Worm (Caenorhabditis elegans) whole organism, L4 larva: ENCODE data around the gene clc-19.

Experiments used
- F10B5.3 ChIP-seq: sonication (generic microtip); optimal IDR thresholded peaks from 2 replicates; lab custom pipeline; 2016; ENCODE audit warnings: mild to moderate bottlenecking, missing genetic modification characterization, missing compliant biosample characterization
- F26F4.8 ChIP-seq: fragments of 200-800 bp; sonication (Bioruptor generic); conservative IDR thresholded peaks from 2 replicates; pipeline ENCODE4 v1.3.6; 2022; ENCODE audit warnings: missing genetic modification characterization, missing compliant biosample characterization
- F49E8.2 ChIP-seq: sonication (generic microtip); optimal IDR thresholded peaks from 2 replicates; lab custom pipeline; 2016; ENCODE audit warnings: missing compliant biosample characterization, mild to moderate bottlenecking, missing genetic modification characterization, borderline replicate concordance
- R02D3.7 ChIP-seq: fragments of 150-350 bp; sonication (generic microtip); optimal IDR thresholded peaks from 3 replicates; lab custom pipeline; 2014; ENCODE audit warnings: missing biosample characterization, missing genetic modification characterization
- T20F7.1 ChIP-seq: fragments of 200-800 bp; sonication (Bioruptor generic); optimal IDR thresholded peaks from 2 replicates; lab custom pipeline; 2018; ENCODE audit warnings: mild to moderate bottlenecking, missing genetic modification characterization, missing compliant biosample characterization
- Y75B8A.6 ChIP-seq: fragments of 200-800 bp; sonication (Bioruptor generic); IDR thresholded peaks from 2 replicates; pipeline ENCODE4 v1.3.6; 2022; ENCODE audit warnings: missing genetic modification reagents, missing genetic modification characterization, missing compliant biosample characterization
- ceh-44 ChIP-seq: fragments of 200-800 bp; sonication (Bioruptor generic); IDR thresholded peaks from 2 replicates; pipeline ENCODE4 v1.3.6; 2022; ENCODE audit warnings: missing genetic modification reagents, missing genetic modification characterization, missing compliant biosample characterization
- ctbp-1 ChIP-seq: fragments of 200-800 bp; sonication (Bioruptor generic); IDR thresholded peaks from 2 replicates; pipeline ENCODE4 v1.3.6; 2022; ENCODE audit warnings: missing genetic modification reagents, missing genetic modification characterization, missing compliant biosample characterization
- daf-12 ChIP-seq: fragments of 150-350 bp; optimal IDR thresholded peaks from 2 replicates; lab custom pipeline; 2014; ENCODE audit warnings: missing biosample characterization, missing genetic modification reagents, missing genetic modification characterization
- daf-16 ChIP-seq, 3 experiments: sonication (generic microtip); optimal IDR thresholded peaks; 2 replicates each; lab custom pipeline; 2016 to 2017; ENCODE audit warnings: missing genetic modification characterization in 3 of 3, missing genetic modification reagents in 3 of 3, mild to moderate bottlenecking in 2 of 3, missing compliant biosample characterization in 2 of 3, missing biosample characterization in 1 of 3, moderate library complexity in 1 of 3
- daf-8 ChIP-seq: fragments of 200-800 bp; sonication (Bioruptor generic); IDR thresholded peaks from 2 replicates; pipeline ENCODE4 v1.3.6; 2022; ENCODE audit warnings: missing genetic modification characterization, missing compliant biosample characterization
- dpl-1 ChIP-seq: fragments of 150-350 bp; optimal IDR thresholded peaks from 2 replicates; lab custom pipeline; 2014; ENCODE audit warnings: missing biosample characterization, missing genetic modification reagents, missing genetic modification characterization
- hlh-11 ChIP-seq: fragments of 200-800 bp; sonication (Bioruptor generic); optimal IDR thresholded peaks from 2 replicates; lab custom pipeline; 2018; ENCODE audit warnings: mild to moderate bottlenecking, missing genetic modification characterization, missing compliant biosample characterization
- lin-13 ChIP-seq: fragments of 150-350 bp; optimal IDR thresholded peaks from 2 replicates; lab custom pipeline; 2014; ENCODE audit warnings: missing biosample characterization, missing genetic modification reagents, missing genetic modification characterization
- lin-29 ChIP-seq: fragments of 200-800 bp; sonication (Bioruptor generic); IDR thresholded peaks from 2 replicates; pipeline ENCODE4 v1.3.6; 2022; ENCODE audit warnings: missing genetic modification reagents, missing genetic modification characterization, missing compliant biosample characterization
- lsy-2 ChIP-seq, 2 experiments: fragments of 150-350 bp in 1 of 2; sonication (generic microtip) in 1 of 2; optimal IDR thresholded peaks; 2 replicates each; lab custom pipeline; 2014 to 2017; ENCODE audit warnings: missing biosample characterization in 2 of 2, missing genetic modification characterization in 2 of 2
- madf-9 ChIP-seq: fragments of 200-800 bp; sonication (Bioruptor generic); conservative IDR thresholded peaks from 2 replicates; pipeline ENCODE4 v1.3.6; 2022; ENCODE audit warnings: missing genetic modification reagents, missing genetic modification characterization, missing compliant biosample characterization
- mdl-1 ChIP-seq, 2 experiments: fragments of 150-350 bp in 1 of 2; sonication (generic microtip) in 1 of 2; optimal IDR thresholded peaks; 2 replicates each; lab custom pipeline; 2014 to 2017; ENCODE audit warnings: missing biosample characterization in 2 of 2, missing genetic modification characterization in 2 of 2
- mdt-29 ChIP-seq: fragments of 200-800 bp; sonication (Bioruptor generic); IDR thresholded peaks from 2 replicates; pipeline ENCODE4 v1.3.6; 2022; ENCODE audit warnings: missing genetic modification reagents, missing genetic modification characterization, missing compliant biosample characterization
- nhr-10 ChIP-seq: fragments of 150-350 bp; optimal IDR thresholded peaks from 2 replicates; lab custom pipeline; 2014; ENCODE audit warnings: missing biosample characterization, missing genetic modification characterization
- nhr-102 ChIP-seq: sonication (generic microtip); optimal IDR thresholded peaks from 2 replicates; lab custom pipeline; 2016; ENCODE audit warnings: mild to moderate bottlenecking, missing genetic modification characterization, moderate library complexity, missing compliant biosample characterization
- nhr-111 ChIP-seq: fragments of 200-800 bp; sonication (Bioruptor generic); optimal IDR thresholded peaks from 2 replicates; lab custom pipeline; 2018; ENCODE audit warnings: mild to moderate bottlenecking, missing genetic modification characterization, missing compliant biosample characterization
- nhr-237 ChIP-seq: sonication (generic microtip); optimal IDR thresholded peaks from 2 replicates; lab custom pipeline; 2017; ENCODE audit warnings: missing biosample characterization, missing genetic modification characterization
- nhr-25 ChIP-seq: sonication (generic microtip); optimal IDR thresholded peaks from 2 replicates; lab custom pipeline; 2017; ENCODE audit warnings: missing genetic modification characterization, mild to moderate bottlenecking, missing compliant biosample characterization, antibody characterized with exemption, moderate library complexity, borderline replicate concordance; ENCODE audit not compliant: insufficient read depth
- nhr-28 ChIP-seq: fragments of 150-350 bp; optimal IDR thresholded peaks from 2 replicates; lab custom pipeline; 2014; ENCODE audit warnings: missing biosample characterization, missing genetic modification characterization
- nhr-41 ChIP-seq: fragments of 200-800 bp; sonication (Bioruptor generic); IDR thresholded peaks from 2 replicates; pipeline ENCODE4 v1.3.6; 2022; ENCODE audit warnings: missing genetic modification reagents, missing genetic modification characterization, missing compliant biosample characterization
- nhr-48 ChIP-seq: sonication (generic microtip); optimal IDR thresholded peaks from 2 replicates; lab custom pipeline; 2016; ENCODE audit warnings: mild to moderate bottlenecking, missing genetic modification characterization, missing compliant biosample characterization
- nhr-76 ChIP-seq: fragments of 150-350 bp; optimal IDR thresholded peaks from 2 replicates; lab custom pipeline; 2014; ENCODE audit warnings: missing biosample characterization, missing genetic modification characterization
- pqm-1 ChIP-seq: sonication (generic microtip); optimal IDR thresholded peaks from 2 replicates; lab custom pipeline; 2017; ENCODE audit warnings: missing biosample characterization, missing genetic modification characterization
- snpc-1.2 ChIP-seq: fragments of 200-800 bp; sonication (Bioruptor generic); IDR thresholded peaks from 2 replicates; pipeline ENCODE4 v1.3.6; 2022; ENCODE audit warnings: missing genetic modification reagents, missing genetic modification characterization, missing compliant biosample characterization
- snpc-4 ChIP-seq: fragments of 150-350 bp; optimal IDR thresholded peaks from 2 replicates; lab custom pipeline; 2014; ENCODE audit warnings: missing biosample characterization, missing genetic modification characterization
- tag-97 ChIP-seq: fragments of 200-800 bp; sonication (Bioruptor generic); IDR thresholded peaks from 2 replicates; pipeline ENCODE4 v1.3.6; 2022; ENCODE audit warnings: missing genetic modification characterization, missing compliant biosample characterization
- unc-39 ChIP-seq: sonication (generic microtip); optimal IDR thresholded peaks from 2 replicates; lab custom pipeline; 2017; ENCODE audit warnings: missing biosample characterization, missing genetic modification characterization
- unc-62 ChIP-seq, 3 experiments: fragments of 150-350 bp in 1 of 3; sonication (generic microtip); optimal IDR thresholded peaks in 2 of 3; peaks in 1 of 3; 1 replicate in 1 of 3; 2 replicates in 2 of 3; lab custom pipeline; 2014 to 2017; ENCODE audit warnings: missing biosample characterization in 3 of 3, missing genetic modification characterization in 3 of 3, missing genetic modification reagents in 3 of 3, missing genotype in 1 of 3
- vab-7 ChIP-seq: fragments of 200-800 bp; sonication (Bioruptor generic); IDR thresholded peaks from 2 replicates; pipeline ENCODE4 v1.3.6; 2022; ENCODE audit warnings: missing genetic modification reagents, missing genetic modification characterization, missing compliant biosample characterization
- zfp-3 ChIP-seq: fragments of 200-800 bp; sonication (Bioruptor generic); conservative IDR thresholded peaks from 2 replicates; pipeline ENCODE4 v1.3.6; 2022; ENCODE audit warnings: missing genetic modification reagents, missing genetic modification characterization, missing compliant biosample characterization
- zip-11 ChIP-seq: fragments of 200-800 bp; sonication (Bioruptor generic); IDR thresholded peaks from 2 replicates; pipeline ENCODE4 v1.3.6; 2022; ENCODE audit warnings: missing genetic modification characterization, missing compliant biosample characterization
- ztf-7 ChIP-seq: fragments of 150-350 bp; optimal IDR thresholded peaks from 2 replicates; lab custom pipeline; 2014; ENCODE audit warnings: missing biosample characterization, missing genetic modification characterization

Gene clc-19

ce11 chrIII:845485-845884 lies 27.9 kb downstream of the clc-19 start, which contains the start of gene K02F3.2 (continued):
- TF ChIP-seq pqm-1 (tag; lab: Kevin White, UChicago) = peak; percentile 1
- TF ChIP-seq ceh-44 = no peak
- no peak for TF ChIP-seq snpc-4 (tag; lab: Kevin White, UChicago)
- TF ChIP-seq lin-29 = no peak
- TF ChIP-seq nhr-10 = no peak
- no peak for TF ChIP-seq R02D3.7 (tag; lab: Kevin White, UChicago)
- TF ChIP-seq lin-13 (GFP tag; lab: Kevin White, UChicago) = no peak
- TF ChIP-seq nhr-28 = peak; percentile 91
- no peak for TF ChIP-seq unc-39 (tag; lab: Kevin White, UChicago)
- no peak for TF ChIP-seq nhr-41 (GFP tag; lab: Robert Waterston, UW)
- TF ChIP-seq F49E8.2 = no peak
- TF ChIP-seq nhr-25 (tag; lab: Kevin White, UChicago) = no peak
- no peak for TF ChIP-seq nhr-111 (GFP tag; lab: Kevin White, UChicago)
- TF ChIP-seq F10B5.3 (tag; lab: Kevin White, UChicago) = no peak
- no peak for TF ChIP-seq snpc-1.2 (GFP tag; lab: Robert Waterston, UW)
- TF ChIP-seq unc-62 (GFP tag; optimal IDR thresholded peaks at IDR 0.05 in 1 of 2; lab: Kevin White, UChicago) = no peak
- no peak for TF ChIP-seq unc-62 (tag; optimal IDR thresholded peaks at IDR 0.05; lab: Kevin White, UChicago)
- TF ChIP-seq mdl-1 (tag; optimal IDR thresholded peaks at IDR 0.05; lab: Kevin White, UChicago) = peak in 1 of 2 experiments; percentile 89
- no peak for TF ChIP-seq nhr-76 (tag; lab: Kevin White, UChicago)
- TF ChIP-seq nhr-237 (tag; lab: Kevin White, UChicago) = no peak
- TF ChIP-seq lsy-2 (tag; optimal IDR thresholded peaks at IDR 0.05; lab: Kevin White, UChicago) = peak; percentile 24 to 77
- no peak for TF ChIP-seq F26F4.8 (GFP tag; lab: Robert Waterston, UW)
- TF ChIP-seq mdt-29 (GFP tag; lab: Robert Waterston, UW) = no peak
- peak; percentile 82 for TF ChIP-seq hlh-11 (tag; lab: Kevin White, UChicago)
- no peak for TF ChIP-seq vab-7 (GFP tag; lab: Robert Waterston, UW)
- TF ChIP-seq ctbp-1 (GFP tag; lab: Robert Waterston, UW) = no peak
- no peak for TF ChIP-seq madf-9
- TF ChIP-seq zip-11 = no peak
- TF ChIP-seq ztf-7 (tag; lab: Kevin White, UChicago) = peak; percentile 29
- TF ChIP-seq Y75B8A.6 (GFP tag; lab: Robert Waterston, UW) = no peak
- no peak for TF ChIP-seq tag-97 (GFP tag; lab: Robert Waterston, UW)
- TF ChIP-seq zfp-3 (GFP tag; lab: Robert Waterston, UW) = no peak
- peak; percentile 58 for TF ChIP-seq T20F7.1 (GFP tag; lab: Kevin White, UChicago)
- no peak for TF ChIP-seq daf-8
- TF ChIP-seq daf-12 (tag; lab: Kevin White, UChicago) = no peak
- peak; percentile 42 for TF ChIP-seq nhr-102

- no peak for TF ChIP-seq dpl-1 (GFP tag; lab: Kevin White, UChicago)
- no peak for TF ChIP-seq nhr-48 (tag; lab: Kevin White, UChicago)
- no peak for TF ChIP-seq nhr-25 (tag; lab: Kevin White, UChicago)
- TF ChIP-seq daf-16 (GFP tag; optimal IDR thresholded peaks at IDR 0.05; lab: Kevin White, UChicago) = no peak
- peak; percentile 17 for TF ChIP-seq daf-16 (tag; optimal IDR thresholded peaks at IDR 0.05; lab: Kevin White, UChicago)
- peak in 1 of 2 experiments; percentile 43 for TF ChIP-seq unc-62 (GFP tag; optimal IDR thresholded peaks at IDR 0.05 in 1 of 2; lab: Kevin White, UChicago)
- no peak for TF ChIP-seq unc-62 (tag; optimal IDR thresholded peaks at IDR 0.05; lab: Kevin White, UChicago)
Measured at ce11 chrIII:844577-844976, 28.8 kb downstream of the clc-19 start.
